Fruit fly (Drosophila melanogaster): ENCODE data around the gene Pfdn2.

The Pfdn2 gene

dm6 chr3L:11084557-11085231 lies 10.5 kb upstream of the Pfdn2 start:
- TF ChIP-seq brk (GFP tag; optimal IDR thresholded peaks at IDR 0.05) (no peak), pan (optimal IDR thresholded peaks at IDR 0.05) (no peak), Hr83 (GFP tag; optimal IDR thresholded peaks at IDR 0.05; ENCODE audit: poor library complexity, severe bottlenecking) (no peak), h (GFP tag; optimal IDR thresholded peaks at IDR 0.05) (no peak), Mio (GFP tag; optimal IDR thresholded peaks at IDR 0.05) (no peak), usp (GFP tag; optimal IDR thresholded peaks at IDR 0.05) (no peak), fru (GFP tag; optimal IDR thresholded peaks at IDR 0.05) (no peak), Myc (optimal IDR thresholded peaks at IDR 0.05) (no peak), br (GFP tag; optimal IDR thresholded peaks at IDR 0.05) (peak; percentile 74), ey (GFP tag; optimal IDR thresholded peaks at IDR 0.05) (peak; percentile 89), Dif (GFP tag; optimal IDR thresholded peaks at IDR 0.05; ENCODE audit: partially characterized antibody) (no peak), GATAd (GFP tag; optimal IDR thresholded peaks at IDR 0.05) (no peak), CrebA (GFP tag; optimal IDR thresholded peaks at IDR 0.05; ENCODE audit: borderline replicate concordance) (no peak), psq (GFP tag; optimal IDR thresholded peaks at IDR 0.05) (peak; percentile 70), CG9705 (GFP tag; optimal IDR thresholded peaks at IDR 0.05) (no peak), CG32264 (GFP tag; optimal IDR thresholded peaks at IDR 0.05) (peak; percentile 56), rgr (GFP tag; optimal IDR thresholded peaks at IDR 0.05) (peak; percentile 88), Sp1 (GFP tag; optimal IDR thresholded peaks at IDR 0.05) (no peak), tai (GFP tag; optimal IDR thresholded peaks at IDR 0.05) (no peak), Dfd (GFP tag; optimal IDR thresholded peaks at IDR 0.05) (no peak), dsf (GFP tag; optimal IDR thresholded peaks at IDR 0.05; ENCODE audit: borderline replicate concordance) (no peak), Vsx2 (GFP tag; optimal IDR thresholded peaks at IDR 0.05; ENCODE audit: partially characterized antibody) (no peak), sage (GFP tag; optimal IDR thresholded peaks at IDR 0.05) (peak; percentile 51), Abd-B (GFP tag; optimal IDR thresholded peaks at IDR 0.05) (no peak), Rel (GFP tag; optimal IDR thresholded peaks at IDR 0.05) (no peak), Rel (tag; optimal IDR thresholded peaks at IDR 0.05) (no peak), Jra (GFP tag; optimal IDR thresholded peaks at IDR 0.05) (no peak), dmrt93B (GFP tag; optimal IDR thresholded peaks at IDR 0.05) (no peak), sv (GFP tag; optimal IDR thresholded peaks at IDR 0.05) (peak; percentile 95), Hnf4 (GFP tag; optimal IDR thresholded peaks at IDR 0.05) (no peak), dl (GFP tag; optimal IDR thresholded peaks at IDR 0.05; ENCODE audit: insufficient read depth in 1 of 2, partially characterized antibody in 2 of 2) (no peak), jim (GFP tag; optimal IDR thresholded peaks at IDR 0.05) (no peak), HLH106 (tag; optimal IDR thresholded peaks at IDR 0.05) (no peak), lola (GFP tag; optimal IDR thresholded peaks at IDR 0.05) (no peak), N (GFP tag; optimal IDR thresholded peaks at IDR 0.05) (no peak), OdsH (GFP tag; optimal IDR thresholded peaks at IDR 0.05) (peak; percentile 87), foxo (GFP tag; optimal IDR thresholded peaks at IDR 0.05) (no peak), Hr78 (GFP tag; optimal IDR thresholded peaks at IDR 0.05) (no peak), woc (GFP tag; optimal IDR thresholded peaks at IDR 0.05) (peak; percentile 49)

DNA sequence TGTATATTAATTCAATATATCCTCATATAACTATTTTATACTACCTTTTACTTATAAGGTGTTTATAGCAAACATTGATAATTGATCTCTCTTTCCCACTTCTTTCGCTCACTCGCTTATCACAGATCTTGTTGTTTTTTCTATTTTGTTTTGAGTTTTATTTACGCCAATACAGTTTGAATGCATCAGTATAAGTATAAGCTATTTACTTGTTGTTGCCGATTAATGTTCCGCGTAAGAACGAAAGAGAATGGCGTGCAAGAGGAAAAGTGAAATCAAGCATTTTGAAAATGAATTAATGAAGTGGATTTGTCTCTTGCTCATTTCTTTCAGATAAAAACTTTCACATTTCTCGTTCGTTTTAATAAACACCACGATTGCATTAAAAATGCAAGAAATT lies 9.4 kb upstream of the Pfdn2 start:
- TF ChIP-seq psq (GFP tag; optimal IDR thresholded peaks at IDR 0.05) (peak; percentile 60), dmrt93B (GFP tag; optimal IDR thresholded peaks at IDR 0.05) (no peak), CG9705 (GFP tag; optimal IDR thresholded peaks at IDR 0.05) (no peak), GATAd (GFP tag; optimal IDR thresholded peaks at IDR 0.05) (no peak), rgr (GFP tag; optimal IDR thresholded peaks at IDR 0.05) (peak; percentile 87)

DNA sequence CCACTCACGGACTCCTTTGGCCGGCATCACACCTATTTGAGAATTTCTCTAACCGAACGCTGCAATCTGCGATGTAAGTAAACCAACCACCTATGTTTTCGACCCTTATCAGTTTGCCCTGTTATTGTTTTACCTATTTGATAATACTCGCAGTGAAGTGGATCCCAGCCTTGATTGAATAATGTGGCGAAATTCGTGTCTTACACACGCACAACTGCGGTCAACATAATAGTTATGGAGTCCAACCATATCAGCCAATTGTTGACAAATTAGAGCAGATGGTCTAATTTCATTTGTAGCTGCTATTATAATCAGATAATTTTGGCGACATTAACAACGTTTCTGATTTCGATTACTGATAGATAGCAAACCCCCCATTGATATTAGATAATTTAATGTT lies 3.1 kb downstream of the Pfdn2 start:
- no peak for TF ChIP-seq Myc (optimal IDR thresholded peaks at IDR 0.05)
- TF ChIP-seq Dif (GFP tag; optimal IDR thresholded peaks at IDR 0.05; ENCODE audit: partially characterized antibody) = no peak
- no peak for TF ChIP-seq usp (GFP tag; optimal IDR thresholded peaks at IDR 0.05)
- TF ChIP-seq Hnf4 (GFP tag; optimal IDR thresholded peaks at IDR 0.05) = no peak
- TF ChIP-seq br (GFP tag; optimal IDR thresholded peaks at IDR 0.05) = no peak
- TF ChIP-seq N (GFP tag; optimal IDR thresholded peaks at IDR 0.05) = no peak
- no peak for TF ChIP-seq Dfd (GFP tag; optimal IDR thresholded peaks at IDR 0.05)
- TF ChIP-seq rgr (GFP tag; optimal IDR thresholded peaks at IDR 0.05) = no peak
- no peak for TF ChIP-seq dmrt93B (GFP tag; optimal IDR thresholded peaks at IDR 0.05)
- no peak for TF ChIP-seq Sp1 (GFP tag; optimal IDR thresholded peaks at IDR 0.05)
- TF ChIP-seq sv (GFP tag; optimal IDR thresholded peaks at IDR 0.05) = no peak
- TF ChIP-seq HLH106 (tag; optimal IDR thresholded peaks at IDR 0.05) = no peak
- no peak for TF ChIP-seq CG32264 (GFP tag; optimal IDR thresholded peaks at IDR 0.05)
- TF ChIP-seq dsf (GFP tag; optimal IDR thresholded peaks at IDR 0.05; ENCODE audit: borderline replicate concordance) = no peak
- TF ChIP-seq OdsH (GFP tag; optimal IDR thresholded peaks at IDR 0.05) = no peak
- no peak for TF ChIP-seq fru (GFP tag; optimal IDR thresholded peaks at IDR 0.05)
- no peak for TF ChIP-seq h (GFP tag; optimal IDR thresholded peaks at IDR 0.05)

Measured in whole organism, wandering third instar larva.